Worm (Caenorhabditis elegans): ENCODE results near the gene R07E3.6.

ce11 chrX:10353857-10354256 is 36.3 kb downstream of the R07E3.6 start:
- TF ChIP-seq him-1 (tag; optimal IDR thresholded peaks at IDR 0.05): no peak
- no peak for TF ChIP-seq W03F9.2 (tag; optimal IDR thresholded peaks at IDR 0.05)
- TF ChIP-seq dao-5 (tag; optimal IDR thresholded peaks at IDR 0.05): no peak

All from whole organism, L4/young adult.